Worm (Caenorhabditis elegans) whole organism, L4/young adult: ENCODE results near the gene his-4.

ENCODE experiments used
- W03F9.2 ChIP-seq: fragments of 150-350 bp; optimal IDR thresholded peaks from 2 replicates; lab custom pipeline; 2014; ENCODE audit warnings: missing biosample characterization, missing genetic modification characterization
- dao-5 ChIP-seq: sonication (generic microtip); optimal IDR thresholded peaks from 2 replicates; lab custom pipeline; 2016; ENCODE audit warnings: missing genotype, missing genetic modification characterization, moderate library complexity, missing compliant biosample characterization

DNA sequence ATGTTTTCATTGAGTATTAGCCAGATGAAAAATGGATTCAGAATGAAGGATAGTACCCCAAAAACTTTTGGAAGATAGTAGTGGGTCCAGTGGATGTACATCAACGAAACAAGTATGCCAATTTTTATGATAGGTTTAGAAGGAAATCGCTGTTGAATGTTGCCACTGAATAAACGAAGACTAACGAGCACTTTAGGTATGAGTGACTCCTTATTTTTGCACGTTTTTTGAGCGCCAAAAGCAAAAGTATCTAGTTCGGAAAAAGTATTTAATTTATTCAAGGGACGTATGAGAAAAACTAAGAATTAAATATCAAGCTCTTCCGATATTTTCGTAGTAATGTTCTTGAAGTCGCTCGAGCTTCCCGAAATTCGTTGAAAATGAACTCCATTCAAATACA lies 33.5 kb upstream of the his-4 start, which contains the start of gene srj-10:
- no peak for TF ChIP-seq W03F9.2 (tag; lab: Kevin White, UChicago)
- no peak for TF ChIP-seq dao-5
